Fruit fly (Drosophila melanogaster) whole organism, pupa: ENCODE data around the gene Grd.

Source experiments
- CG10348 ChIP-seq: fragments of 200-800 bp; sonication (Bioruptor generic); IDR thresholded peaks from 2 replicates; pipeline ENCODE4 v1.3.6; 2022; ENCODE audit warnings: missing biosample characterization, missing genetic modification characterization
- CG12605 ChIP-seq: fragments of 200-800 bp; sonication (Bioruptor generic); IDR thresholded peaks from 2 replicates; pipeline ENCODE4 v1.3.6; 2022; ENCODE audit warnings: missing biosample characterization, missing genetic modification characterization
- CG13204 ChIP-seq: fragments of 200-800 bp; sonication (Bioruptor generic); optimal IDR thresholded peaks from 2 replicates; lab custom pipeline; 2018; ENCODE audit warnings: missing biosample characterization, mild to moderate bottlenecking, missing genetic modification characterization, moderate library complexity
- CG14655 ChIP-seq: fragments of 200-800 bp; sonication (Bioruptor generic); optimal IDR thresholded peaks from 3 replicates; lab custom pipeline; 2017; ENCODE audit warnings: mild to moderate bottlenecking, missing biosample characterization, missing genetic modification reagents, missing genetic modification characterization
- CG15710 ChIP-seq: fragments of 200-800 bp; sonication (Bioruptor generic); optimal IDR thresholded peaks from 2 replicates; lab custom pipeline; 2018; ENCODE audit warnings: missing biosample characterization, mild to moderate bottlenecking, missing genetic modification characterization, moderate library complexity
- CG17806 ChIP-seq: fragments of 200-800 bp; sonication (Bioruptor generic); optimal IDR thresholded peaks from 2 replicates; lab custom pipeline; 2018; ENCODE audit warnings: missing biosample characterization, mild to moderate bottlenecking, missing genetic modification characterization, moderate library complexity
- CG32121 ChIP-seq: fragments of 200-800 bp; sonication (Bioruptor generic); IDR thresholded peaks from 2 replicates; pipeline ENCODE4 v1.3.6; 2022; ENCODE audit warnings: missing biosample characterization, missing genetic modification characterization
- CG34367 ChIP-seq: fragments of 200-800 bp; sonication (Bioruptor generic); optimal IDR thresholded peaks from 2 replicates; lab custom pipeline; 2018; ENCODE audit warnings: missing biosample characterization, mild to moderate bottlenecking, missing genetic modification characterization
- CG4496 ChIP-seq: fragments of 200-800 bp; sonication (Bioruptor generic); IDR thresholded peaks from 3 replicates; pipeline ENCODE4 v1.3.6; 2022; ENCODE audit warnings: missing biosample characterization, missing genetic modification characterization
- CG8159 ChIP-seq: fragments of 200-800 bp; sonication (Bioruptor generic); optimal IDR thresholded peaks from 3 replicates; lab custom pipeline; 2018; ENCODE audit warnings: missing biosample characterization, mild to moderate bottlenecking, missing genetic modification characterization, moderate library complexity
- CG8301 ChIP-seq: fragments of 200-800 bp; sonication (Bioruptor generic); optimal IDR thresholded peaks from 2 replicates; lab custom pipeline; 2018; ENCODE audit warnings: missing biosample characterization, mild to moderate bottlenecking, missing genetic modification characterization
- CG9948 ChIP-seq: fragments of 200-800 bp; sonication (Bioruptor generic); optimal IDR thresholded peaks from 2 replicates; lab custom pipeline; 2018; ENCODE audit warnings: missing biosample characterization, mild to moderate bottlenecking, missing genetic modification characterization, moderate library complexity
- D1 ChIP-seq: fragments of 200-800 bp; sonication (Bioruptor generic); optimal IDR thresholded peaks from 2 replicates; lab custom pipeline; 2018; ENCODE audit warnings: missing biosample characterization, mild to moderate bottlenecking, missing genetic modification characterization, moderate library complexity
- EcR ChIP-seq: fragments of 200-800 bp; sonication (Bioruptor generic); optimal IDR thresholded peaks from 3 replicates; lab custom pipeline; 2019; ENCODE audit warnings: missing biosample characterization, missing genetic modification characterization, mild to moderate bottlenecking, moderate library complexity, missing genetic modification reagents
- Ets98B ChIP-seq: fragments of 200-800 bp; sonication (Bioruptor generic); IDR thresholded peaks from 2 replicates; pipeline ENCODE4 v1.3.6; 2022; ENCODE audit warnings: missing biosample characterization, missing genetic modification characterization
- Pif1A ChIP-seq: fragments of 200-800 bp; sonication (Bioruptor generic); optimal IDR thresholded peaks from 3 replicates; lab custom pipeline; 2016; ENCODE audit warnings: missing biosample characterization, missing genetic modification characterization
- Pif1B ChIP-seq: fragments of 200-800 bp; sonication (Bioruptor generic); optimal IDR thresholded peaks from 3 replicates; lab custom pipeline; 2016; ENCODE audit warnings: missing biosample characterization, missing genetic modification characterization
- Snoo ChIP-seq: fragments of 200-800 bp; sonication (Bioruptor generic); optimal IDR thresholded peaks from 3 replicates; lab custom pipeline; 2017; ENCODE audit warnings: missing biosample characterization, mild to moderate bottlenecking, missing genetic modification characterization, inconsistent platforms
- fd96Ca ChIP-seq: fragments of 200-800 bp; sonication (Bioruptor generic); IDR thresholded peaks from 3 replicates; pipeline ENCODE4 v1.3.6; 2022; ENCODE audit warnings: missing biosample characterization, missing genetic modification characterization
- gl ChIP-seq: fragments of 200-800 bp; sonication (Bioruptor generic); optimal IDR thresholded peaks from 2 replicates; lab custom pipeline; 2018; ENCODE audit warnings: missing biosample characterization, mild to moderate bottlenecking, missing genetic modification characterization
- rn ChIP-seq: fragments of 200-800 bp; sonication (Bioruptor generic); IDR thresholded peaks from 2 replicates; pipeline ENCODE4 v1.3.6; 2022; ENCODE audit warnings: missing biosample characterization, missing genetic modification characterization

Grd gene

dm6 chr3L:17806357-17807025, 16.6 kb upstream of the Grd start, which contains the start of gene CG32187:
CG32187 (minus strand) TSS chr3L:17806365.
- TF ChIP-seq Pif1A (GFP tag; lab: Kevin White, UChicago) (no peak), CG4496 (GFP tag; lab: Robert Waterston, UW) (no peak), Ets98B (no peak), gl (no peak), CG8159 (tag; lab: Kevin White, UChicago) (no peak), EcR (GFP tag; lab: Kevin White, UChicago) (no peak), CG15710 (tag; lab: Kevin White, UChicago) (no peak), CG12605 (GFP tag; lab: Robert Waterston, UW) (no peak), D1 (tag; lab: Kevin White, UChicago) (no peak), CG32121 (no peak), CG17806 (tag; lab: Kevin White, UChicago) (no peak), CG9948 (tag; lab: Kevin White, UChicago) (no peak)

DNA sequence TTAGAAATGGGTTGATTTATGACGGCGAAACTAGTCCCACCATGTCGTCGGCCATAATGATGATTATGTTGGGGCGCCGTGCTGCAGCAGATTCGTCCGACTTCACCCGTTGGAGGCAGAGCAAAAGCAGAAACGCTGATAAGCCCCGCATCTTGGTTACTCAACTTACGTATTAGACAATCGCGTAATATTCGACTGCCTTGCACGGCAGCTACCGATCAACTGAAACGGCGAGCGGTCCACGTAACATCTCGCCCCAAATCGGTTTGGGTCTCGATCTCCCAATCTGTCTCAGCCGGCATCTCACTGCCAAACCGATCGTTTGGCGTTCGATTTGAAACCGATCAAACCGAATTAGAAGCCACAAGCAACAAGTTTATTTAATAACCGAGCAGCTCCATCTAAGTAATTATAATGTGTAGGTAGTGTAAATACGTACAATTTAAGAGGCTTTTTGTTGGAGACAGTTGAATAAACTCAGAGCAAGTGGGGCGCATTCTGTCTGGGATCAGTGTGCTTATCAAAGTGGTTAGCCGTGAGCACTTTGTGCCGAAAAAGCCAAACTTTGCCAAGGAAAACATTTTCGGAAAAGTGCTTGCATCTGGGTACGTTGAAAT, 14.4 kb upstream of the Grd start, which contains the start of gene CG32191:
TSS of gene CG32191 (minus strand) at position 550 of the 617 bp plus-strand sequence.
- TF ChIP-seq CG10348 (GFP tag; lab: Robert Waterston, UW) (no peak), CG8301 (tag; lab: Kevin White, UChicago) (no peak), Pif1A (GFP tag; lab: Kevin White, UChicago) (no peak), CG4496 (GFP tag; lab: Robert Waterston, UW) (no peak), CG8159 (tag; lab: Kevin White, UChicago) (no peak), rn (no peak), CG32121 (no peak), CG15710 (tag; lab: Kevin White, UChicago) (no peak), Pif1B (GFP tag; lab: Kevin White, UChicago) (no peak), CG34367 (tag; lab: Kevin White, UChicago) (no peak), gl (no peak), CG13204 (GFP tag; lab: Kevin White, UChicago) (no peak), CG12605 (GFP tag; lab: Robert Waterston, UW) (no peak), D1 (tag; lab: Kevin White, UChicago) (no peak)

dm6 chr3L:17814036-17814435, 9.1 kb upstream of the Grd start, which contains the start of gene Cln3:
Cln3 (minus strand) TSS chr3L:17814119.
- no peak for TF ChIP-seq gl
- no peak for TF ChIP-seq EcR (GFP tag; lab: Kevin White, UChicago)
- no peak for TF ChIP-seq rn
- TF ChIP-seq CG8301 (tag; lab: Kevin White, UChicago) = no peak
- no peak for TF ChIP-seq CG34367 (tag; lab: Kevin White, UChicago)
- TF ChIP-seq D1 (tag; lab: Kevin White, UChicago) = no peak
- TF ChIP-seq CG32121 = no peak
- TF ChIP-seq CG8159 (tag; lab: Kevin White, UChicago) = no peak
- TF ChIP-seq fd96Ca = no peak
- TF ChIP-seq CG13204 (GFP tag; lab: Kevin White, UChicago) = no peak
- no peak for TF ChIP-seq CG17806 (tag; lab: Kevin White, UChicago)
- TF ChIP-seq Ets98B = no peak
- TF ChIP-seq Snoo (tag; lab: Kevin White, UChicago) = no peak
- TF ChIP-seq CG14655 (GFP tag; lab: Kevin White, UChicago) = no peak
- TF ChIP-seq CG12605 (GFP tag; lab: Robert Waterston, UW) = no peak
- no peak for TF ChIP-seq Pif1A (GFP tag; lab: Kevin White, UChicago)

dm6 chr3L:17817821-17818220, 5.3 kb upstream of the Grd start, which contains the start of gene Ir75a:
Ir75a (minus strand) TSS chr3L:17817921.
- no peak for TF ChIP-seq CG14655 (GFP tag; lab: Kevin White, UChicago)
- TF ChIP-seq CG15710 (tag; lab: Kevin White, UChicago) = no peak
- no peak for TF ChIP-seq CG4496 (GFP tag; lab: Robert Waterston, UW)
- no peak for TF ChIP-seq gl
- no peak for TF ChIP-seq EcR (GFP tag; lab: Kevin White, UChicago)

dm6 chr3L:17820093-17820492, 3.0 kb upstream of the Grd start, which contains the start of gene Ir75b:
Ir75b (minus strand) TSS chr3L:17820193.
- TF ChIP-seq Ets98B (no peak), CG32121 (no peak), CG12605 (GFP tag; lab: Robert Waterston, UW) (no peak), CG13204 (GFP tag; lab: Kevin White, UChicago) (no peak), CG4496 (GFP tag; lab: Robert Waterston, UW) (no peak), Snoo (tag; lab: Kevin White, UChicago) (no peak), CG8301 (tag; lab: Kevin White, UChicago) (no peak), Pif1A (GFP tag; lab: Kevin White, UChicago) (no peak), EcR (GFP tag; lab: Kevin White, UChicago) (no peak), CG15710 (tag; lab: Kevin White, UChicago) (no peak), rn (no peak), CG14655 (GFP tag; lab: Kevin White, UChicago) (no peak), Pif1B (GFP tag; lab: Kevin White, UChicago) (no peak), gl (no peak), CG34367 (tag; lab: Kevin White, UChicago) (no peak), CG9948 (tag; lab: Kevin White, UChicago) (no peak)
